Fruit fly (Drosophila melanogaster) whole organism, embryonic: ENCODE data around the gene bb8.

Source experiments
- CG11695 ChIP-seq: fragments of 200-800 bp; sonication (Bioruptor generic); IDR thresholded peaks from 3 replicates; pipeline ENCODE4 v1.3.6; 2022; ENCODE audit warnings: missing biosample characterization, missing genetic modification characterization
- Opbp ChIP-seq: fragments of 200-800 bp; sonication (Bioruptor generic); IDR thresholded peaks from 3 replicates; pipeline ENCODE4 v1.3.6; 2022; ENCODE audit warnings: missing biosample characterization, missing genetic modification characterization; ENCODE audit not compliant: partially characterized antibody

DNA sequence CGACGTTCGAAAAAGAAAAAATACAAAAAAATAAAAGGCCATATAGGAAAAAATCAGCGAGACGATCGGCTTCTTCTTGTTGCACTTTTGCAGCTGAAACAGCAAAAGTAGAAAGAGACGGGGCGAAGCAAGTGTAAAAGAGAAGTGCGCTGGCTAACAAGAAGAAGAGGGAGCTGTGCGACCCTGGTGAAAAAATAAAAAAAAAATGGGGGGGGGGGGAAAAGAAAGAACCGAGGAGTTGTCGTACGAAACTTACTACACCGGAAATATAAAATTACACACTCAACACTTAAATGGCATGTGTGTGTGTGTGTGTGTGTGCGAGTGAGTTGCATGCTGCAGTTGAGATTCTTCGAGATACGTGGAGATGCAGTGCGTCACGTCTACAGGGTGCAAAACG lies 28.9 kb upstream of the bb8 start:
- TF ChIP-seq CG11695 (GFP tag; lab: Robert Waterston, UW) (no peak), Opbp (GFP tag; lab: Robert Waterston, UW) (no peak)
